Fruit fly (Drosophila melanogaster) Kc167 (cell line): ENCODE results near the gene corto.

Experiments used
- Myc ChIP-seq: fragments of >200 bp; optimal IDR thresholded peaks from 2 replicates; lab custom pipeline; 2017; ENCODE audit warnings: missing external identifiers
- insv ChIP-seq: fragments of >200 bp; optimal IDR thresholded peaks from 3 replicates; lab custom pipeline; 2018; ENCODE audit warnings: missing external identifiers
- ttk ChIP-seq: sonication (Bioruptor generic); optimal IDR thresholded peaks from 2 replicates; lab custom pipeline; 2017; ENCODE audit warnings: missing external identifiers

- TF ChIP-seq ttk (lab: Kevin White, UChicago) (no peak), insv (lab: Kevin White, UChicago) (no peak), Myc (lab: Kevin White, UChicago) (no peak)
Observed at dm6 chr3R:5087833-5088262, 976 bp upstream of the corto start.
